Worm (Caenorhabditis elegans): ENCODE measurements around the gene F59A6.13.

ce11 chrII:5032669-5033068 is 10.1 kb downstream of the F59A6.13 start:
- TF ChIP-seq nhr-237 (tag; optimal IDR thresholded peaks at IDR 0.05) (no peak), elt-1 (tag; optimal IDR thresholded peaks at IDR 0.05) (no peak), unc-39 (tag; optimal IDR thresholded peaks at IDR 0.05) (no peak), nhr-77 (tag; optimal IDR thresholded peaks at IDR 0.05) (no peak), snpc-4 (tag; optimal IDR thresholded peaks at IDR 0.05) (peak; percentile 7), ama-1 (optimal IDR thresholded peaks at IDR 0.05) (no peak)

Data from whole organism, L2 larva.